Worm (Caenorhabditis elegans): ENCODE measurements around the gene sul-2.

- TF ChIP-seq nhr-20 (tag; optimal IDR thresholded peaks at IDR 0.05) (peak; percentile 12), nhr-85 (tag) (no peak), alr-1 (tag; optimal IDR thresholded peaks at IDR 0.05; ENCODE audit: borderline replicate concordance) (no peak), nhr-90 (tag; optimal IDR thresholded peaks at IDR 0.05; ENCODE audit: poor library complexity) (no peak), lin-39 (tag; optimal IDR thresholded peaks at IDR 0.05) (no peak), pqm-1 (tag; optimal IDR thresholded peaks at IDR 0.05) (no peak)
Measured at ce11 chrV:8195889-8196418, 38.4 kb downstream of the sul-2 start, which contains the start of gene F20D6.10.

All from whole organism, L1 larva.